ENCODE assay signal across 4 fruit fly cellular contexts in genomic region chr3R:15128646-15129429, dm6.
TF ChIP-seq lines count a peak whose summit lies in the region.

No protein-coding gene starts in this region.

- TF ChIP-seq CTCF in whole organism, embryonic (GFP tag; optimal IDR thresholded peaks at IDR 0.05; lab: Kevin White, UChicago), result no peak

TF ChIP-seq in whole organism, adult, 20 proteins besides CTCF, POLR2A, EP300 and RAD21:
- peak; percentile 83 for TF ChIP-seq tj (GFP tag; optimal IDR thresholded peaks at IDR 0.05; lab: Kevin White, UChicago)
- no peak for TF ChIP-seq cic (GFP tag; optimal IDR thresholded peaks at IDR 0.05; lab: Kevin White, UChicago)
TF ChIP-seq in whole organism, adult: peak in this region for 1.

TF ChIP-seq in whole organism, embryonic, 481 proteins besides CTCF, POLR2A, EP300 and RAD21 (continues in another document):
- TF ChIP-seq Nf-YC (tag; optimal IDR thresholded peaks at IDR 0.05; lab: Kevin White, UChicago) (peak; percentile 43), exex (tag; optimal IDR thresholded peaks at IDR 0.05; lab: Kevin White, UChicago) (no peak), CG7556 (GFP tag; optimal IDR thresholded peaks at IDR 0.05; lab: Kevin White, UChicago) (peak; percentile 70), CG11456 (GFP tag; IDR thresholded peaks at IDR 0.05; lab: Robert Waterston, UW) (0 out of 3 replicates have a peak, but pooled peaks have one; percentile 16), eve (GFP tag; optimal IDR thresholded peaks at IDR 0.05; lab: Kevin White, UChicago) (no peak), CG31224 (GFP tag; IDR thresholded peaks at IDR 0.05; lab: Robert Waterston, UW) (0 out of 2 replicates have a peak, but pooled peaks have one; percentile 5), CG13894 (tag; optimal IDR thresholded peaks at IDR 0.05; lab: Kevin White, UChicago) (peak; percentile 14), cato (GFP tag; optimal IDR thresholded peaks at IDR 0.05; lab: Kevin White, UChicago; ENCODE audit: borderline replicate concordance) (no peak), org-1 (GFP tag; optimal IDR thresholded peaks at IDR 0.05; lab: Kevin White, UChicago) (peak; percentile 29), pita (GFP tag; optimal IDR thresholded peaks at IDR 0.05; lab: Kevin White, UChicago) (no peak), D19A (tag; optimal IDR thresholded peaks at IDR 0.05; lab: Kevin White, UChicago) (peak; percentile 39), tio (GFP tag; optimal IDR thresholded peaks at IDR 0.05; lab: Kevin White, UChicago) (peak; percentile 24), CG14667 (GFP tag; IDR thresholded peaks at IDR 0.05; lab: Robert Waterston, UW) (no peak), CG6689 (GFP tag; IDR thresholded peaks at IDR 0.05; lab: Robert Waterston, UW) (peak; percentile 39; the same call in 1 of the 2 replicates), pnt (GFP tag; optimal IDR thresholded peaks at IDR 0.05; lab: Kevin White, UChicago) (no peak), D (optimal IDR thresholded peaks at IDR 0.05; lab: Kevin White, UChicago) (no peak), D (GFP tag; optimal IDR thresholded peaks at IDR 0.05; lab: Kevin White, UChicago) (peak; percentile 35), az2 (GFP tag; optimal IDR thresholded peaks at IDR 0.05; lab: Kevin White, UChicago) (no peak), emc (GFP tag; optimal IDR thresholded peaks at IDR 0.05; lab: Kevin White, UChicago) (no peak), HLH3B (GFP tag; IDR thresholded peaks at IDR 0.05; lab: Robert Waterston, UW) (no peak), repo (GFP tag; optimal IDR thresholded peaks at IDR 0.05; lab: Kevin White, UChicago) (no peak), lmd (GFP tag; IDR thresholded peaks at IDR 0.05; lab: Robert Waterston, UW) (peak; percentile 33; the same call in 1 of the 2 replicates), CG4282 (GFP tag; optimal IDR thresholded peaks at IDR 0.05; lab: Kevin White, UChicago) (no peak), ind (GFP tag; optimal IDR thresholded peaks at IDR 0.05; lab: Kevin White, UChicago) (peak; percentile 27), hb (GFP tag; IDR thresholded peaks at IDR 0.05; lab: Robert Waterston, UW; ENCODE audit: partially characterized antibody) (no peak), CG3995 (GFP tag; optimal IDR thresholded peaks at IDR 0.05; lab: Kevin White, UChicago) (no peak), stc (GFP tag; IDR thresholded peaks at IDR 0.05; lab: Robert Waterston, UW) (no peak), CG43689 (GFP tag; IDR thresholded peaks at IDR 0.05; lab: Robert Waterston, UW) (no peak), sd (tag; optimal IDR thresholded peaks at IDR 0.05; lab: Kevin White, UChicago) (peak; percentile 38)

TF ChIP-seq in whole organism, prepupa, 60 proteins besides CTCF, POLR2A, EP300 and RAD21 (continues in another document):
- TF ChIP-seq CG9139 (GFP tag; optimal IDR thresholded peaks at IDR 0.05; lab: Kevin White, UChicago), result no peak
- no peak for TF ChIP-seq Gug (GFP tag; IDR thresholded peaks at IDR 0.05; lab: Robert Waterston, UW)
- TF ChIP-seq CG34406 (GFP tag; optimal IDR thresholded peaks at IDR 0.05; lab: Kevin White, UChicago), result no peak
- no peak for TF ChIP-seq Lpt (GFP tag; optimal IDR thresholded peaks at IDR 0.05; lab: Kevin White, UChicago)
- peak; percentile 51; the same call in 1 of the 2 replicates for TF ChIP-seq CG15336 (GFP tag; IDR thresholded peaks at IDR 0.05; lab: Robert Waterston, UW)
- TF ChIP-seq lz (GFP tag; optimal IDR thresholded peaks at IDR 0.05; lab: Kevin White, UChicago), result no peak
- no peak for TF ChIP-seq Smox (GFP tag; optimal IDR thresholded peaks at IDR 0.05; lab: Kevin White, UChicago)
- TF ChIP-seq CG11762 (GFP tag; optimal IDR thresholded peaks at IDR 0.05; lab: Kevin White, UChicago; ENCODE audit: insufficient read depth), result no peak
- no peak for TF ChIP-seq Sox15 (GFP tag; optimal IDR thresholded peaks at IDR 0.05; lab: Kevin White, UChicago)
- no peak for TF ChIP-seq CG8632 (GFP tag; optimal IDR thresholded peaks at IDR 0.05; lab: Kevin White, UChicago)
- TF ChIP-seq CG6854 (GFP tag; optimal IDR thresholded peaks at IDR 0.05; lab: Kevin White, UChicago), result no peak
- TF ChIP-seq CG8119 (GFP tag; IDR thresholded peaks at IDR 0.05; lab: Robert Waterston, UW), result no peak; the same call in 2 of the 3 replicates
- no peak for TF ChIP-seq Ets96B (tag; optimal IDR thresholded peaks at IDR 0.05; lab: Kevin White, UChicago)
- no peak for TF ChIP-seq CG7368 (GFP tag; optimal IDR thresholded peaks at IDR 0.05; lab: Kevin White, UChicago)
- TF ChIP-seq Eip75B (GFP tag; optimal IDR thresholded peaks at IDR 0.05; lab: Kevin White, UChicago), result no peak
- no peak for TF ChIP-seq CG6792 (GFP tag; optimal IDR thresholded peaks at IDR 0.05; lab: Kevin White, UChicago)
- TF ChIP-seq CG32006 (GFP tag; optimal IDR thresholded peaks at IDR 0.05; lab: Kevin White, UChicago), result peak; percentile 84
- no peak for TF ChIP-seq CG6163 (GFP tag; IDR thresholded peaks at IDR 0.05; lab: Robert Waterston, UW)
- TF ChIP-seq ss (GFP tag; optimal IDR thresholded peaks at IDR 0.05; lab: Kevin White, UChicago), result no peak
- peak; percentile 8 for TF ChIP-seq fkh (GFP tag; optimal IDR thresholded peaks at IDR 0.05; lab: Kevin White, UChicago)
- peak; percentile 49 for TF ChIP-seq Eip78C (GFP tag; lab: Kevin White, UChicago)
- no peak for TF ChIP-seq CG11902 (GFP tag; optimal IDR thresholded peaks at IDR 0.05; lab: Kevin White, UChicago)
- peak; percentile 14 for TF ChIP-seq acj6 (GFP tag; optimal IDR thresholded peaks at IDR 0.05; lab: Kevin White, UChicago)
- TF ChIP-seq CG4318 (GFP tag; optimal IDR thresholded peaks at IDR 0.05; lab: Kevin White, UChicago), result peak; percentile 61
- no peak for TF ChIP-seq Sox14 (GFP tag; optimal IDR thresholded peaks at IDR 0.05; lab: Kevin White, UChicago)
- TF ChIP-seq CG6808 (GFP tag; optimal IDR thresholded peaks at IDR 0.05; lab: Kevin White, UChicago), result no peak
- peak; percentile 8 for TF ChIP-seq achi (GFP tag; optimal IDR thresholded peaks at IDR 0.05; lab: Kevin White, UChicago)
- TF ChIP-seq CG11294 (GFP tag; IDR thresholded peaks at IDR 0.05; lab: Robert Waterston, UW), result peak; percentile 38; the same call in 1 of the 2 replicates
- TF ChIP-seq dsx (GFP tag; optimal IDR thresholded peaks at IDR 0.05; lab: Kevin White, UChicago; ENCODE audit: poor library complexity, severe bottlenecking), result no peak
- TF ChIP-seq OdsH (GFP tag; optimal IDR thresholded peaks at IDR 0.05; lab: Kevin White, UChicago), result peak; percentile 37
- TF ChIP-seq CG3919 (GFP tag; optimal IDR thresholded peaks at IDR 0.05; lab: Kevin White, UChicago), result no peak
- no peak for TF ChIP-seq Ets21C (GFP tag; optimal IDR thresholded peaks at IDR 0.05; lab: Kevin White, UChicago)

TF ChIP-seq in whole organism, pupa, 21 proteins besides CTCF, POLR2A, EP300 and RAD21:
- TF ChIP-seq CG32121 (GFP tag; IDR thresholded peaks at IDR 0.05; lab: Robert Waterston, UW) (no peak), CG4496 (GFP tag; IDR thresholded peaks at IDR 0.05; lab: Robert Waterston, UW) (0 out of 3 replicates have a peak, but pooled peaks have one; percentile 6), CG8301 (tag; optimal IDR thresholded peaks at IDR 0.05; lab: Kevin White, UChicago) (peak; percentile 27), CG10348 (GFP tag; IDR thresholded peaks at IDR 0.05; lab: Robert Waterston, UW) (no peak), CG34367 (tag; optimal IDR thresholded peaks at IDR 0.05; lab: Kevin White, UChicago) (no peak), CG9948 (tag; optimal IDR thresholded peaks at IDR 0.05; lab: Kevin White, UChicago) (peak; percentile 6), gl (tag; optimal IDR thresholded peaks at IDR 0.05; lab: Kevin White, UChicago) (no peak), Pif1A (GFP tag; optimal IDR thresholded peaks at IDR 0.05; lab: Kevin White, UChicago) (no peak), CG13204 (GFP tag; optimal IDR thresholded peaks at IDR 0.05; lab: Kevin White, UChicago) (no peak), rn (GFP tag; IDR thresholded peaks at IDR 0.05; lab: Robert Waterston, UW) (0 out of 2 replicates have a peak, but pooled peaks have one; percentile 19), fd96Ca (GFP tag; IDR thresholded peaks at IDR 0.05; lab: Robert Waterston, UW) (peak; percentile 36; the same call in 1 of the 3 replicates), CG14655 (GFP tag; optimal IDR thresholded peaks at IDR 0.05; lab: Kevin White, UChicago) (peak; percentile 68), CG12605 (GFP tag; IDR thresholded peaks at IDR 0.05; lab: Robert Waterston, UW) (no peak), Snoo (tag; optimal IDR thresholded peaks at IDR 0.05; lab: Kevin White, UChicago) (no peak), D1 (tag; optimal IDR thresholded peaks at IDR 0.05; lab: Kevin White, UChicago) (no peak)
